Worm (Caenorhabditis elegans) whole organism, mixed stage, embryonic: ENCODE results near the gene sra-3.

ENCODE experiments used
- M03D4.4 ChIP-seq: sonication (generic microtip); optimal IDR thresholded peaks from 2 replicates; lab custom pipeline; 2017; ENCODE audit warnings: mild to moderate bottlenecking, missing genetic modification characterization, missing compliant biosample characterization
- bed-3 ChIP-seq: fragments of 200-800 bp; sonication (Bioruptor generic); optimal IDR thresholded peaks from 3 replicates; lab custom pipeline; 2018; ENCODE audit warnings: mild to moderate bottlenecking, missing genetic modification characterization, moderate library complexity, missing compliant biosample characterization
- blmp-1 ChIP-seq: fragments of 150-350 bp; optimal IDR thresholded peaks from 2 replicates; lab custom pipeline; 2014; ENCODE audit warnings: missing biosample characterization, missing genetic modification characterization
- ceh-39 ChIP-seq: fragments of 150-350 bp; optimal IDR thresholded peaks from 2 replicates; lab custom pipeline; 2014; ENCODE audit warnings: missing biosample characterization, missing genetic modification characterization
- ceh-43 ChIP-seq: fragments of 200-800 bp; sonication (Bioruptor generic); optimal IDR thresholded peaks from 2 replicates; lab custom pipeline; 2018; ENCODE audit warnings: mild to moderate bottlenecking, missing genetic modification characterization, moderate library complexity, missing compliant biosample characterization
- ceh-83 ChIP-seq: fragments of 200-800 bp; sonication (Bioruptor generic); optimal IDR thresholded peaks from 2 replicates; lab custom pipeline; 2018; ENCODE audit warnings: mild to moderate bottlenecking, missing genetic modification characterization, missing compliant biosample characterization
- ces-1 ChIP-seq: fragments of 150-350 bp; optimal IDR thresholded peaks from 2 replicates; lab custom pipeline; 2014; ENCODE audit warnings: missing biosample characterization, missing genetic modification reagents, missing genetic modification characterization
- cnd-1 ChIP-seq: fragments of 200-800 bp; sonication (Bioruptor generic); optimal IDR thresholded peaks from 2 replicates; lab custom pipeline; 2018; ENCODE audit warnings: mild to moderate bottlenecking, missing genetic modification characterization, missing compliant biosample characterization
- drap-1 ChIP-seq: fragments of 200-800 bp; sonication (Bioruptor generic); optimal IDR thresholded peaks from 3 replicates; lab custom pipeline; 2018; ENCODE audit warnings: mild to moderate bottlenecking, missing genetic modification characterization, missing compliant biosample characterization
- elt-1 ChIP-seq: sonication (generic microtip); optimal IDR thresholded peaks from 2 replicates; lab custom pipeline; 2017; ENCODE audit warnings: missing genetic modification characterization, mild to moderate bottlenecking, missing compliant biosample characterization, antibody characterized with exemption, moderate library complexity, borderline replicate concordance; ENCODE audit not compliant: insufficient read depth
- elt-3 ChIP-seq: fragments of 150-350 bp; optimal IDR thresholded peaks from 2 replicates; lab custom pipeline; 2014; ENCODE audit warnings: missing biosample characterization, missing genetic modification characterization
- flh-1 ChIP-seq: fragments of 200-800 bp; sonication (Bioruptor generic); optimal IDR thresholded peaks from 2 replicates; lab custom pipeline; 2018; ENCODE audit warnings: mild to moderate bottlenecking, missing genetic modification characterization, moderate library complexity, missing compliant biosample characterization
- ham-2 ChIP-seq: fragments of 200-800 bp; sonication (Bioruptor generic); optimal IDR thresholded peaks from 2 replicates; lab custom pipeline; 2018; ENCODE audit warnings: mild to moderate bottlenecking, missing genetic modification characterization, missing compliant biosample characterization
- hlh-1 ChIP-seq: fragments of 150-350 bp; optimal IDR thresholded peaks from 2 replicates; lab custom pipeline; 2014; ENCODE audit warnings: missing biosample characterization, missing genetic modification reagents, missing genetic modification characterization
- lin-13 ChIP-seq: fragments of 150-350 bp; optimal IDR thresholded peaks from 2 replicates; lab custom pipeline; 2014; ENCODE audit warnings: missing biosample characterization, missing genetic modification characterization
- lin-32 ChIP-seq: fragments of 200-800 bp; sonication (Bioruptor generic); optimal IDR thresholded peaks from 2 replicates; lab custom pipeline; 2018; ENCODE audit warnings: mild to moderate bottlenecking, missing genetic modification characterization, missing compliant biosample characterization
- lsy-2 ChIP-seq: fragments of 150-350 bp; optimal IDR thresholded peaks from 2 replicates; lab custom pipeline; 2014; ENCODE audit warnings: missing biosample characterization, missing genetic modification characterization
- mab-5 ChIP-seq: fragments of 150-350 bp; optimal IDR thresholded peaks from 2 replicates; lab custom pipeline; 2014; ENCODE audit warnings: missing biosample characterization, missing genetic modification characterization
- mep-1 ChIP-seq: fragments of 150-350 bp; optimal IDR thresholded peaks from 2 replicates; lab custom pipeline; 2017; ENCODE audit warnings: missing biosample characterization, missing genetic modification reagents, missing genetic modification characterization, inconsistent platforms
- mls-2 ChIP-seq: sonication (generic microtip); optimal IDR thresholded peaks from 2 replicates; lab custom pipeline; 2016; ENCODE audit warnings: mild to moderate bottlenecking, missing genetic modification characterization, moderate library complexity, missing compliant biosample characterization
- nhr-12 ChIP-seq: fragments of 150-350 bp; optimal IDR thresholded peaks from 2 replicates; lab custom pipeline; 2014; ENCODE audit warnings: missing biosample characterization, missing genetic modification characterization
- nhr-2 ChIP-seq: fragments of 150-350 bp; optimal IDR thresholded peaks from 2 replicates; lab custom pipeline; 2014; ENCODE audit warnings: missing biosample characterization, missing genetic modification characterization
- nhr-237 ChIP-seq: fragments of 150-350 bp; optimal IDR thresholded peaks from 2 replicates; lab custom pipeline; 2014; ENCODE audit warnings: missing biosample characterization, missing genetic modification characterization
- nhr-76 ChIP-seq: sonication (generic microtip); optimal IDR thresholded peaks from 2 replicates; lab custom pipeline; 2017; ENCODE audit warnings: missing biosample characterization, missing genetic modification characterization
- pha-4 ChIP-seq: fragments of 150-350 bp; optimal IDR thresholded peaks from 2 replicates; lab custom pipeline; 2018; ENCODE audit warnings: missing biosample characterization, missing genetic modification reagents, missing genetic modification characterization
- sem-2 ChIP-seq: fragments of 200-800 bp; sonication (Bioruptor generic); optimal IDR thresholded peaks from 2 replicates; lab custom pipeline; 2018; ENCODE audit warnings: mild to moderate bottlenecking, missing genetic modification characterization, missing compliant biosample characterization
- snpc-4 ChIP-seq: fragments of 150-350 bp; optimal IDR thresholded peaks from 2 replicates; lab custom pipeline; 2014; ENCODE audit warnings: missing biosample characterization, missing genetic modification characterization
- sptf-1 ChIP-seq: sonication (generic microtip); optimal IDR thresholded peaks from 2 replicates; lab custom pipeline; 2017; ENCODE audit warnings: mild to moderate bottlenecking, missing genetic modification characterization, moderate library complexity, missing compliant biosample characterization
- tbx-8 ChIP-seq: fragments of 200-800 bp; sonication (Bioruptor generic); optimal IDR thresholded peaks from 2 replicates; lab custom pipeline; 2018; ENCODE audit warnings: mild to moderate bottlenecking, missing genetic modification characterization, moderate library complexity, missing compliant biosample characterization
- unc-120 ChIP-seq: sonication (generic microtip); optimal IDR thresholded peaks from 2 replicates; lab custom pipeline; 2017; ENCODE audit warnings: missing genetic modification characterization, missing compliant biosample characterization; ENCODE audit not compliant: poor library complexity, severe bottlenecking
- unc-39 ChIP-seq: fragments of 150-350 bp; optimal IDR thresholded peaks from 2 replicates; lab custom pipeline; 2014; ENCODE audit warnings: missing biosample characterization, missing genetic modification characterization
- unc-62 ChIP-seq: fragments of 150-350 bp; optimal IDR thresholded peaks from 2 replicates; lab custom pipeline; 2014; ENCODE audit warnings: missing biosample characterization, missing genetic modification reagents, missing genetic modification characterization
- zip-8 ChIP-seq: fragments of 150-350 bp; optimal IDR thresholded peaks from 2 replicates; lab custom pipeline; 2014; ENCODE audit warnings: missing biosample characterization, missing genetic modification characterization

sra-3 gene

ce11 chrII:9577630-9578029 lies 37.0 kb upstream of the sra-3 start:
- TF ChIP-seq unc-62 (GFP tag; lab: Kevin White, UChicago) (no peak), lin-13 (no peak), ceh-43 (GFP tag; lab: Kevin White, UChicago) (no peak), snpc-4 (no peak), elt-3 (tag; lab: Kevin White, UChicago) (no peak), nhr-2 (no peak), nhr-12 (tag; lab: Kevin White, UChicago) (no peak), mls-2 (tag; lab: Kevin White, UChicago) (no peak), pha-4 (tag; lab: Kevin White, UChicago) (no peak), mep-1 (tag; lab: Kevin White, UChicago) (no peak), ham-2 (GFP tag; lab: Kevin White, UChicago) (no peak), lin-32 (GFP tag; lab: Kevin White, UChicago) (no peak), unc-120 (tag; lab: Kevin White, UChicago) (no peak), zip-8 (no peak), cnd-1 (tag; lab: Kevin White, UChicago) (no peak)

ce11 chrII:9576707-9577106 lies 36.1 kb upstream of the sra-3 start:
- TF ChIP-seq tbx-8 (GFP tag; lab: Kevin White, UChicago) (no peak), mep-1 (tag; lab: Kevin White, UChicago) (no peak), nhr-2 (no peak), mls-2 (tag; lab: Kevin White, UChicago) (no peak)

- TF ChIP-seq snpc-4 = no peak
Observed at ce11 chrII:9575670-9576069, 35.0 kb upstream of the sra-3 start, which contains the start of gene exc-7. exc-7 (plus strand) TSS chrII:9575970.

ce11 chrII:9574406-9574805 lies 33.8 kb upstream of the sra-3 start:
- TF ChIP-seq lin-13 (no peak), unc-39 (tag; lab: Kevin White, UChicago) (no peak), ham-2 (GFP tag; lab: Kevin White, UChicago) (peak; percentile 12), lsy-2 (no peak), drap-1 (peak; percentile 13), ceh-39 (no peak), nhr-12 (tag; lab: Kevin White, UChicago) (no peak), sem-2 (no peak), elt-1 (tag; lab: Kevin White, UChicago) (no peak), cnd-1 (tag; lab: Kevin White, UChicago) (no peak), tbx-8 (GFP tag; lab: Kevin White, UChicago) (no peak), zip-8 (no peak), ceh-43 (GFP tag; lab: Kevin White, UChicago) (peak; percentile 77), mep-1 (tag; lab: Kevin White, UChicago) (no peak), hlh-1 (tag; lab: Kevin White, UChicago) (no peak), sptf-1 (peak; percentile 69), elt-3 (tag; lab: Kevin White, UChicago) (no peak), mls-2 (tag; lab: Kevin White, UChicago) (peak; percentile 59), nhr-237 (tag; lab: Kevin White, UChicago) (no peak), nhr-2 (no peak), ces-1 (GFP tag; lab: Kevin White, UChicago) (no peak), nhr-76 (no peak), unc-120 (tag; lab: Kevin White, UChicago) (no peak), mab-5 (tag; lab: Kevin White, UChicago) (no peak), ceh-83 (no peak), bed-3 (GFP tag; lab: Kevin White, UChicago) (no peak), unc-62 (GFP tag; lab: Kevin White, UChicago) (no peak), blmp-1 (tag; lab: Kevin White, UChicago) (no peak), M03D4.4 (tag; lab: Kevin White, UChicago) (no peak), lin-32 (GFP tag; lab: Kevin White, UChicago) (no peak), pha-4 (tag; lab: Kevin White, UChicago) (no peak)

ce11 chrII:9573412-9573811 lies 32.8 kb upstream of the sra-3 start:
- TF ChIP-seq blmp-1 (tag; lab: Kevin White, UChicago) (peak; percentile 22), flh-1 (no peak)
